Worm (Caenorhabditis elegans) whole organism, young adult: ENCODE results near the gene epic-2.
A peak's percentile ranks its signal among the peaks of the same experiment; 100 is the strongest.

ENCODE experiments used
- C06A6.2 ChIP-seq: fragments of 200-800 bp; sonication (Bioruptor generic); conservative IDR thresholded peaks from 2 replicates; pipeline ENCODE4 v1.3.6; 2022; ENCODE audit warnings: missing genetic modification characterization, missing compliant biosample characterization
- F10E7.11 ChIP-seq: sonication (generic microtip); optimal IDR thresholded peaks from 2 replicates; lab custom pipeline; 2017; ENCODE audit warnings: mild to moderate bottlenecking, missing genetic modification characterization, moderate library complexity, missing compliant biosample characterization
- F22D6.2 ChIP-seq: sonication (generic microtip); optimal IDR thresholded peaks from 2 replicates; lab custom pipeline; 2016; ENCODE audit warnings: mild to moderate bottlenecking, missing genetic modification characterization, missing compliant biosample characterization
- F33H1.4 ChIP-seq: fragments of 200-800 bp; sonication (Bioruptor generic); IDR thresholded peaks from 2 replicates; pipeline ENCODE4 v1.3.6; 2022; ENCODE audit warnings: missing genetic modification reagents, missing genetic modification characterization, missing compliant biosample characterization
- F39B2.1 ChIP-seq: fragments of 200-800 bp; sonication (Bioruptor generic); IDR thresholded peaks from 2 replicates; pipeline ENCODE4 v1.3.6; 2022; ENCODE audit warnings: missing genetic modification reagents, missing genetic modification characterization, missing compliant biosample characterization
- F55B11.4 ChIP-seq: sonication (generic microtip); optimal IDR thresholded peaks from 2 replicates; lab custom pipeline; 2016; ENCODE audit warnings: missing compliant biosample characterization, missing genetic modification characterization, borderline replicate concordance; ENCODE audit not compliant: insufficient read depth
- F57A8.1 ChIP-seq: fragments of 200-800 bp; sonication (Bioruptor generic); optimal IDR thresholded peaks from 2 replicates; lab custom pipeline; 2018; ENCODE audit warnings: mild to moderate bottlenecking, missing genetic modification characterization, moderate library complexity, missing compliant biosample characterization
- T07F8.4 ChIP-seq: sonication (generic microtip); optimal IDR thresholded peaks from 2 replicates; lab custom pipeline; 2016; ENCODE audit warnings: mild to moderate bottlenecking, missing genetic modification characterization, moderate library complexity, missing compliant biosample characterization
- Y53G8AR.9 ChIP-seq: fragments of 200-800 bp; sonication (Bioruptor generic); conservative IDR thresholded peaks from 2 replicates; pipeline ENCODE4 v1.3.6; 2022; ENCODE audit warnings: missing genetic modification reagents, missing genetic modification characterization, missing compliant biosample characterization
- Y56A3A.18 ChIP-seq: fragments of 200-800 bp; sonication (Bioruptor generic); IDR thresholded peaks from 2 replicates; pipeline ENCODE4 v1.3.6; 2022; ENCODE audit warnings: missing genetic modification reagents, missing genetic modification characterization, missing compliant biosample characterization
- Y67H2A.10 ChIP-seq: fragments of 200-800 bp; sonication (Bioruptor generic); conservative IDR thresholded peaks from 2 replicates; pipeline ENCODE4 v1.3.6; 2022; ENCODE audit warnings: missing genetic modification reagents, missing genetic modification characterization, missing compliant biosample characterization
- ZK185.1 ChIP-seq: sonication (generic microtip); optimal IDR thresholded peaks from 2 replicates; lab custom pipeline; 2016; ENCODE audit warnings: mild to moderate bottlenecking, missing genetic modification characterization, missing compliant biosample characterization; ENCODE audit not compliant: poor library complexity, severe bottlenecking
- akir-1 ChIP-seq: fragments of 200-800 bp; sonication (Bioruptor generic); optimal IDR thresholded peaks from 2 replicates; lab custom pipeline; 2018; ENCODE audit warnings: mild to moderate bottlenecking, missing genetic modification characterization, moderate library complexity, missing compliant biosample characterization
- atf-7 ChIP-seq: sonication (generic microtip); optimal IDR thresholded peaks from 2 replicates; lab custom pipeline; 2017; ENCODE audit warnings: mild to moderate bottlenecking, missing genetic modification characterization, missing compliant biosample characterization
- athp-1 ChIP-seq: sonication (generic microtip); optimal IDR thresholded peaks from 2 replicates; lab custom pipeline; 2017; ENCODE audit warnings: mild to moderate bottlenecking, missing genetic modification characterization, missing compliant biosample characterization
- bed-2 ChIP-seq: fragments of 200-800 bp; sonication (Bioruptor generic); IDR thresholded peaks from 2 replicates; pipeline ENCODE4 v1.3.6; 2022; ENCODE audit warnings: missing genetic modification reagents, missing genetic modification characterization, missing compliant biosample characterization
- cebp-1 ChIP-seq, 2 experiments: fragments of 200-800 bp in 1 of 2; sonication (Bioruptor generic) in 1 of 2; sonication (generic microtip) in 1 of 2; IDR thresholded peaks in 1 of 2; optimal IDR thresholded peaks in 1 of 2; 2 replicates each; pipeline versions ENCODE4 v1.3.6 to Lab custom; 2017 to 2022; ENCODE audit warnings: missing compliant biosample characterization in 2 of 2, missing genetic modification characterization in 2 of 2, mild to moderate bottlenecking in 1 of 2, missing genetic modification reagents in 1 of 2, moderate library complexity in 1 of 2
- ceh-27 ChIP-seq: fragments of 200-800 bp; sonication (Bioruptor generic); optimal IDR thresholded peaks from 2 replicates; lab custom pipeline; 2018; ENCODE audit warnings: mild to moderate bottlenecking, missing genetic modification characterization, moderate library complexity, missing compliant biosample characterization
- ceh-58 ChIP-seq: fragments of 200-800 bp; sonication (Bioruptor generic); IDR thresholded peaks from 2 replicates; pipeline ENCODE4 v1.3.6; 2022; ENCODE audit warnings: missing genetic modification characterization, missing compliant biosample characterization
- dox-1 ChIP-seq: fragments of 200-800 bp; sonication (Bioruptor generic); IDR thresholded peaks from 2 replicates; pipeline ENCODE4 v1.3.6; 2022; ENCODE audit warnings: missing genetic modification reagents, missing genetic modification characterization, missing compliant biosample characterization
- dpff-1 ChIP-seq: sonication (generic microtip); optimal IDR thresholded peaks from 2 replicates; lab custom pipeline; 2017; ENCODE audit warnings: mild to moderate bottlenecking, missing genetic modification characterization, missing compliant biosample characterization
- egl-44 ChIP-seq: fragments of 200-800 bp; sonication (Bioruptor generic); IDR thresholded peaks from 2 replicates; pipeline ENCODE4 v1.3.6; 2022; ENCODE audit warnings: missing genetic modification reagents, missing genetic modification characterization, missing compliant biosample characterization
- hlh-12 ChIP-seq: sonication (generic microtip); optimal IDR thresholded peaks from 2 replicates; lab custom pipeline; 2016; ENCODE audit warnings: missing genetic modification characterization, missing compliant biosample characterization
- lin-26 ChIP-seq: fragments of 200-800 bp; sonication (Bioruptor generic); IDR thresholded peaks from 2 replicates; pipeline ENCODE4 v1.3.6; 2022; ENCODE audit warnings: missing genetic modification reagents, missing genetic modification characterization, missing compliant biosample characterization
- lin-35 ChIP-seq, 3 experiments: fragments of 150-350 bp in 2 of 3; sonication (generic microtip) in 1 of 3; optimal IDR thresholded peaks; 2 replicates each; lab custom pipeline; 2014 to 2018; ENCODE audit warnings: missing biosample characterization in 3 of 3, missing genetic modification characterization in 3 of 3, missing genetic modification reagents in 3 of 3
- lin-40 ChIP-seq: sonication (generic microtip); optimal IDR thresholded peaks from 2 replicates; lab custom pipeline; 2016; ENCODE audit warnings: missing genetic modification characterization, mild to moderate bottlenecking, missing compliant biosample characterization, missing genotype, missing genetic modification reagents
- lsy-27 ChIP-seq: sonication (generic microtip); optimal IDR thresholded peaks from 2 replicates; lab custom pipeline; 2017; ENCODE audit warnings: missing genetic modification characterization, mild to moderate bottlenecking, missing compliant biosample characterization, antibody characterized with exemption, missing genotype, borderline replicate concordance; ENCODE audit not compliant: insufficient read depth
- madf-10 ChIP-seq: sonication (generic microtip); optimal IDR thresholded peaks from 2 replicates; lab custom pipeline; 2016; ENCODE audit warnings: mild to moderate bottlenecking, missing genetic modification characterization, missing compliant biosample characterization
- mel-28 ChIP-seq: sonication (generic microtip); optimal IDR thresholded peaks from 2 replicates; lab custom pipeline; 2016; ENCODE audit warnings: borderline replicate concordance, mild to moderate bottlenecking, missing genetic modification characterization, missing compliant biosample characterization
- nfya-1 ChIP-seq: sonication (generic microtip); optimal IDR thresholded peaks from 2 replicates; lab custom pipeline; 2017; ENCODE audit warnings: antibody characterized with exemption, missing compliant biosample characterization, missing genetic modification characterization, borderline replicate concordance; ENCODE audit not compliant: insufficient read depth
- nfya-2 ChIP-seq: fragments of 200-800 bp; sonication (Bioruptor generic); IDR thresholded peaks from 2 replicates; pipeline ENCODE4 v1.3.6; 2022; ENCODE audit warnings: missing genetic modification reagents, missing genetic modification characterization, missing compliant biosample characterization
- nhr-120 ChIP-seq: fragments of 200-800 bp; sonication (Bioruptor generic); IDR thresholded peaks from 2 replicates; pipeline ENCODE4 v1.3.6; 2022; ENCODE audit warnings: missing genetic modification characterization, missing compliant biosample characterization
- rec-8 ChIP-seq, 2 experiments: sonication (generic microtip); optimal IDR thresholded peaks; 2 replicates each; lab custom pipeline; 2016; ENCODE audit warnings: mild to moderate bottlenecking in 2 of 2, missing genetic modification characterization in 2 of 2, missing genetic modification reagents in 2 of 2, missing genotype in 2 of 2, missing biosample characterization in 1 of 2, missing compliant biosample characterization in 1 of 2, moderate library complexity in 1 of 2
- repo-1 ChIP-seq: sonication (generic microtip); optimal IDR thresholded peaks from 2 replicates; lab custom pipeline; 2017; ENCODE audit warnings: mild to moderate bottlenecking, missing genetic modification characterization, missing compliant biosample characterization
- rpc-1 ChIP-seq, 2 experiments: fragments of 150-350 bp in 1 of 2; sonication (generic microtip) in 1 of 2; optimal IDR thresholded peaks; 2 replicates each; lab custom pipeline; 2014 to 2018; ENCODE audit warnings: missing biosample characterization in 1 of 2, missing genetic modification characterization in 1 of 2, missing genetic modification reagents in 1 of 2, missing genotype in 1 of 2
- sdz-38 ChIP-seq: sonication (generic microtip); optimal IDR thresholded peaks from 2 replicates; lab custom pipeline; 2016; ENCODE audit warnings: missing genotype, missing genetic modification characterization, missing compliant biosample characterization
- sea-2 ChIP-seq: fragments of 200-800 bp; sonication (Bioruptor generic); IDR thresholded peaks from 2 replicates; pipeline ENCODE4 v1.3.6; 2022; ENCODE audit warnings: missing genetic modification characterization, missing compliant biosample characterization
- tbp1 ChIP-seq: fragments of 200-800 bp; sonication (Bioruptor generic); optimal IDR thresholded peaks from 2 replicates; lab custom pipeline; 2018; ENCODE audit warnings: mild to moderate bottlenecking, missing genetic modification characterization, missing compliant biosample characterization
- tlf-1 ChIP-seq: fragments of 200-800 bp; sonication (Bioruptor generic); optimal IDR thresholded peaks from 2 replicates; lab custom pipeline; 2018; ENCODE audit warnings: mild to moderate bottlenecking, missing genetic modification characterization, missing compliant biosample characterization
- unc-62 ChIP-seq: fragments of 150-350 bp; optimal IDR thresholded peaks from 2 replicates; lab custom pipeline; 2014; ENCODE audit warnings: missing biosample characterization, missing genetic modification reagents, missing genetic modification characterization
- xnd-1 ChIP-seq: sonication (generic microtip); optimal IDR thresholded peaks from 2 replicates; lab custom pipeline; 2016; ENCODE audit warnings: missing genotype, missing genetic modification reagents, missing genetic modification characterization, missing compliant biosample characterization
- zfh-2 ChIP-seq: fragments of 200-800 bp; sonication (Bioruptor generic); conservative IDR thresholded peaks from 2 replicates; pipeline ENCODE4 v1.3.6; 2022; ENCODE audit warnings: missing genetic modification reagents, missing genetic modification characterization, missing compliant biosample characterization
- zim-3 ChIP-seq: sonication (generic microtip); optimal IDR thresholded peaks from 2 replicates; lab custom pipeline; 2017; ENCODE audit warnings: mild to moderate bottlenecking, missing genetic modification characterization, moderate library complexity, missing compliant biosample characterization
- ztf-18 ChIP-seq: sonication (generic microtip); optimal IDR thresholded peaks from 2 replicates; lab custom pipeline; 2016; ENCODE audit warnings: missing genotype, mild to moderate bottlenecking, missing genetic modification characterization, missing compliant biosample characterization
- ztf-26 ChIP-seq: sonication (generic microtip); optimal IDR thresholded peaks from 2 replicates; lab custom pipeline; 2017; ENCODE audit warnings: missing genetic modification characterization, missing compliant biosample characterization
- ztf-28 ChIP-seq: fragments of 200-800 bp; sonication (Bioruptor generic); IDR thresholded peaks from 2 replicates; pipeline ENCODE4 v1.3.6; 2022; ENCODE audit warnings: missing genetic modification reagents, missing genetic modification characterization, missing compliant biosample characterization

epic-2 gene

DNA sequence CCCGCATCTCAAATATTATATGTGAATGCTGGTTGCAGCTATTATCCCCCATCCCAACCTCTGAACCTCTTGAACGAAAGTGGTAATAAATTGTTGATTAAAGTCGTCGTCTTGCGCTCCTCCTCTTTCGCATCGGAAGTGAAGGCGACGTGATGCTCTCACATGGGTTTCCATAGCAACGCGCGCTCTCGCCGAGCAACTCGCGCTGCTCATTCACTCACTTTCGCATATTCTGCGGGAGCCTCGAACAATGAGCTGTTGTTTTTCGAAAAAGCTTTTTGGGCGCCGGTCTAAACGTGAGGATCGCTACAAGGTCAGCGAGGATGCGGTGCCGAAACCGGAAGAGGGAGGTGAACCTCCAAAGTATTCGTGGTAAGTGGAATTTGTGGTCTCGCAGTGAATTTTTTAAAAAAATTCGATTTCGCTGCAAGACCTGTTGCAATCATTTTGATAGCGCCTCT lies 9.5 kb upstream of the epic-2 start, which contains the start of gene rpi-2 (continued):
- TF ChIP-seq lin-35 (GFP tag; optimal IDR thresholded peaks at IDR 0.05; lab: Kevin White, UChicago) (peak in 2 of 3 experiments; percentile 21 to 53), Y67H2A.10 (GFP tag; lab: Robert Waterston, UW) (no peak), nhr-120 (GFP tag; lab: Robert Waterston, UW) (0 out of 2 replicates have a peak, but pooled peaks have one; percentile 75), ztf-26 (tag; lab: Kevin White, UChicago) (peak; percentile 15), repo-1 (tag; lab: Kevin White, UChicago) (peak; percentile 83), ceh-58 (GFP tag; lab: Robert Waterston, UW) (peak; percentile 97; the same call in 1 of the 2 replicates), bed-2 (no peak), Y56A3A.18 (GFP tag; lab: Robert Waterston, UW) (peak; percentile 74; the same call in 1 of the 2 replicates), cebp-1 (GFP tag; IDR thresholded peaks at IDR 0.05; lab: Robert Waterston, UW) (no peak), cebp-1 (tag; optimal IDR thresholded peaks at IDR 0.05; lab: Kevin White, UChicago) (peak; percentile 74), ZK185.1 (tag; lab: Kevin White, UChicago) (no peak), ceh-27 (peak; percentile 46), F10E7.11 (peak; percentile 94), lin-26 (GFP tag; lab: Robert Waterston, UW) (peak; percentile 96), sdz-38 (tag; lab: Kevin White, UChicago) (no peak), athp-1 (tag; lab: Kevin White, UChicago) (peak; percentile 97), dpff-1 (peak; percentile 86), F22D6.2 (tag; lab: Kevin White, UChicago) (no peak), xnd-1 (tag; lab: Kevin White, UChicago) (peak; percentile 69), ztf-18 (peak; percentile 58), F39B2.1 (GFP tag; lab: Robert Waterston, UW) (peak; percentile 92), hlh-12 (tag; lab: Kevin White, UChicago) (no peak), F57A8.1 (no peak), tlf-1 (GFP tag; lab: Kevin White, UChicago) (peak; percentile 92), Y53G8AR.9 (GFP tag; lab: Robert Waterston, UW) (peak; percentile 96), lin-40 (tag; lab: Kevin White, UChicago) (peak; percentile 22), nfya-2 (0 out of 2 replicates have a peak, but pooled peaks have one; percentile 14), lsy-27 (tag; lab: Kevin White, UChicago) (no peak), zim-3 (peak; percentile 92), sea-2 (0 out of 2 replicates have a peak, but pooled peaks have one; percentile 21), C06A6.2 (GFP tag; lab: Robert Waterston, UW) (no peak), mel-28 (tag; lab: Kevin White, UChicago) (no peak), nfya-1 (tag; lab: Kevin White, UChicago) (no peak), atf-7 (peak; percentile 78), zfh-2 (GFP tag; lab: Robert Waterston, UW) (peak; percentile 16; the same call in 1 of the 2 replicates), egl-44 (GFP tag; lab: Robert Waterston, UW) (peak; percentile 93), madf-10 (tag; lab: Kevin White, UChicago) (no peak), unc-62 (GFP tag; lab: Kevin White, UChicago) (no peak), dox-1 (peak; percentile 82), rpc-1 (optimal IDR thresholded peaks at IDR 0.05; lab: Kevin White, UChicago) (no peak), rpc-1 (tag; optimal IDR thresholded peaks at IDR 0.05; lab: Kevin White, UChicago) (no peak), tbp1 (peak; percentile 70), F55B11.4 (tag; lab: Kevin White, UChicago) (no peak), ztf-28 (GFP tag; lab: Robert Waterston, UW) (peak; percentile 57; the same call in 1 of the 2 replicates), F33H1.4 (GFP tag; lab: Robert Waterston, UW) (peak; percentile 62), T07F8.4 (tag; lab: Kevin White, UChicago) (peak; percentile 71), akir-1 (GFP tag; lab: Kevin White, UChicago) (no peak), rec-8 (tag; optimal IDR thresholded peaks at IDR 0.05; lab: Kevin White, UChicago) (peak; percentile 40 to 50)
